Worm (Caenorhabditis elegans) whole organism, mixed stage, embryonic: ENCODE measurements around the gene K07F5.8.

Experiments used
- ceh-43 ChIP-seq: fragments of 200-800 bp; sonication (Bioruptor generic); optimal IDR thresholded peaks from 2 replicates; lab custom pipeline; 2018; ENCODE audit warnings: mild to moderate bottlenecking, missing genetic modification characterization, moderate library complexity, missing compliant biosample characterization
- ceh-83 ChIP-seq: fragments of 200-800 bp; sonication (Bioruptor generic); optimal IDR thresholded peaks from 2 replicates; lab custom pipeline; 2018; ENCODE audit warnings: mild to moderate bottlenecking, missing genetic modification characterization, missing compliant biosample characterization
- cnd-1 ChIP-seq: fragments of 200-800 bp; sonication (Bioruptor generic); optimal IDR thresholded peaks from 2 replicates; lab custom pipeline; 2018; ENCODE audit warnings: mild to moderate bottlenecking, missing genetic modification characterization, missing compliant biosample characterization
- elt-1 ChIP-seq: sonication (generic microtip); optimal IDR thresholded peaks from 2 replicates; lab custom pipeline; 2017; ENCODE audit warnings: missing genetic modification characterization, mild to moderate bottlenecking, missing compliant biosample characterization, antibody characterized with exemption, moderate library complexity, borderline replicate concordance; ENCODE audit not compliant: insufficient read depth
- flh-1 ChIP-seq: fragments of 200-800 bp; sonication (Bioruptor generic); optimal IDR thresholded peaks from 2 replicates; lab custom pipeline; 2018; ENCODE audit warnings: mild to moderate bottlenecking, missing genetic modification characterization, moderate library complexity, missing compliant biosample characterization
- lin-13 ChIP-seq: fragments of 150-350 bp; optimal IDR thresholded peaks from 2 replicates; lab custom pipeline; 2014; ENCODE audit warnings: missing biosample characterization, missing genetic modification characterization
- lsy-2 ChIP-seq: fragments of 150-350 bp; optimal IDR thresholded peaks from 2 replicates; lab custom pipeline; 2014; ENCODE audit warnings: missing biosample characterization, missing genetic modification characterization
- nhr-12 ChIP-seq: fragments of 150-350 bp; optimal IDR thresholded peaks from 2 replicates; lab custom pipeline; 2014; ENCODE audit warnings: missing biosample characterization, missing genetic modification characterization
- nhr-2 ChIP-seq: fragments of 150-350 bp; optimal IDR thresholded peaks from 2 replicates; lab custom pipeline; 2014; ENCODE audit warnings: missing biosample characterization, missing genetic modification characterization
- nhr-237 ChIP-seq: fragments of 150-350 bp; optimal IDR thresholded peaks from 2 replicates; lab custom pipeline; 2014; ENCODE audit warnings: missing biosample characterization, missing genetic modification characterization
- nhr-28 ChIP-seq: fragments of 150-350 bp; optimal IDR thresholded peaks from 2 replicates; lab custom pipeline; 2014; ENCODE audit warnings: missing biosample characterization, missing genetic modification characterization
- pha-4 ChIP-seq: fragments of 150-350 bp; optimal IDR thresholded peaks from 2 replicates; lab custom pipeline; 2018; ENCODE audit warnings: missing biosample characterization, missing genetic modification reagents, missing genetic modification characterization
- snpc-4 ChIP-seq: fragments of 150-350 bp; optimal IDR thresholded peaks from 2 replicates; lab custom pipeline; 2014; ENCODE audit warnings: missing biosample characterization, missing genetic modification characterization
- unc-62 ChIP-seq: fragments of 150-350 bp; optimal IDR thresholded peaks from 2 replicates; lab custom pipeline; 2014; ENCODE audit warnings: missing biosample characterization, missing genetic modification reagents, missing genetic modification characterization

DNA sequence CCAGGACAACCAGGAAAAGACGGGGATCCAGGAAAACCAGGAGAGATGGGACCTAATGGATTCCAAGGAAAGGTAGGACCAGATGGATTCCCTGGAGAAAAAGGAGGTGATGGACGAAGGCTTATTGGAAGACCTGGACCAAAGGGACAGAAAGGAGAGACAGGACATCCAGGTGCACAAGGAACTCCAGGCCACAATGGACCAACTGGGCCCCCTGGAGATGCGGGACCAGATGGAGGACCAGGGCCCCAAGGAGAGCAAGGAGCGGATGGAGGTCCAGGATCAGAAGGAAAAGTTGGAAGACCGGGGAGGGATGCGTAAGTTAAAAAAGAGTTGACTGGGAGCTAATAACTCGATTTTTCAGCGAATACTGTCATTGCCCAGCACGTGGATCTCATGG lies 26.9 kb downstream of the K07F5.8 start:
- TF ChIP-seq cnd-1 (tag; lab: Kevin White, UChicago) = no peak
- TF ChIP-seq nhr-12 = no peak
- no peak for TF ChIP-seq lin-13 (tag; lab: Kevin White, UChicago)
- no peak for TF ChIP-seq nhr-237 (tag; lab: Kevin White, UChicago)
- no peak for TF ChIP-seq ceh-43 (GFP tag; lab: Kevin White, UChicago)
- no peak for TF ChIP-seq pha-4 (tag; lab: Kevin White, UChicago)
- no peak for TF ChIP-seq ceh-83 (GFP tag; lab: Kevin White, UChicago)
- TF ChIP-seq snpc-4 = no peak
- TF ChIP-seq flh-1 (GFP tag; lab: Kevin White, UChicago) = no peak
- no peak for TF ChIP-seq nhr-2 (tag; lab: Kevin White, UChicago)
- TF ChIP-seq lsy-2 = no peak
- no peak for TF ChIP-seq unc-62 (GFP tag; lab: Kevin White, UChicago)
- TF ChIP-seq nhr-28 (tag; lab: Kevin White, UChicago) = no peak
- no peak for TF ChIP-seq elt-1 (tag; lab: Kevin White, UChicago)
